Fruit fly (Drosophila melanogaster): ENCODE data around the gene CG7950.

Gene CG7950

dm6 chr3R:30021009-30021408 is 35.6 kb upstream of the CG7950 start (continued):
- TF ChIP-seq Gug (GFP tag; IDR thresholded peaks at IDR 0.05) (peak; percentile 50; the same call in 1 of the 2 replicates), net (GFP tag; optimal IDR thresholded peaks at IDR 0.05) (peak; percentile 33), OdsH (GFP tag; optimal IDR thresholded peaks at IDR 0.05) (no peak), dsx (GFP tag; optimal IDR thresholded peaks at IDR 0.05; ENCODE audit: poor library complexity, severe bottlenecking) (no peak), eg (GFP tag; IDR thresholded peaks at IDR 0.05) (peak; percentile 86), CG9139 (GFP tag; optimal IDR thresholded peaks at IDR 0.05) (no peak), esn (GFP tag; optimal IDR thresholded peaks at IDR 0.05) (peak; percentile 18), Lpt (GFP tag; optimal IDR thresholded peaks at IDR 0.05) (no peak), CG11902 (GFP tag; optimal IDR thresholded peaks at IDR 0.05) (no peak), Ets21C (GFP tag; optimal IDR thresholded peaks at IDR 0.05) (no peak), Met (GFP tag; optimal IDR thresholded peaks at IDR 0.05) (peak; percentile 31), CG8319 (GFP tag; optimal IDR thresholded peaks at IDR 0.05) (no peak), Eip78C (GFP tag) (peak; percentile 69), Smox (GFP tag; optimal IDR thresholded peaks at IDR 0.05) (peak; percentile 14), CG6854 (GFP tag; optimal IDR thresholded peaks at IDR 0.05) (no peak), CG6808 (GFP tag; optimal IDR thresholded peaks at IDR 0.05) (no peak), fd59A (GFP tag; optimal IDR thresholded peaks at IDR 0.05) (peak; percentile 25), salr (GFP tag; optimal IDR thresholded peaks at IDR 0.05) (no peak), CG4318 (GFP tag; optimal IDR thresholded peaks at IDR 0.05) (no peak), CG11762 (GFP tag; optimal IDR thresholded peaks at IDR 0.05; ENCODE audit: insufficient read depth) (no peak), topi (GFP tag; optimal IDR thresholded peaks at IDR 0.05) (peak; percentile 12), spab (GFP tag; optimal IDR thresholded peaks at IDR 0.05) (no peak), CG10631 (GFP tag; optimal IDR thresholded peaks at IDR 0.05) (peak; percentile 12), Eip75B (GFP tag; optimal IDR thresholded peaks at IDR 0.05) (no peak), CG1621 (tag; optimal IDR thresholded peaks at IDR 0.05) (no peak), CG32006 (GFP tag; optimal IDR thresholded peaks at IDR 0.05) (peak; percentile 62), Sox14 (GFP tag; optimal IDR thresholded peaks at IDR 0.05) (peak; percentile 7), vri (GFP tag; optimal IDR thresholded peaks at IDR 0.05) (no peak), CG6163 (GFP tag; IDR thresholded peaks at IDR 0.05) (peak; percentile 74; the same call in 2 of the 3 replicates)

DNA sequence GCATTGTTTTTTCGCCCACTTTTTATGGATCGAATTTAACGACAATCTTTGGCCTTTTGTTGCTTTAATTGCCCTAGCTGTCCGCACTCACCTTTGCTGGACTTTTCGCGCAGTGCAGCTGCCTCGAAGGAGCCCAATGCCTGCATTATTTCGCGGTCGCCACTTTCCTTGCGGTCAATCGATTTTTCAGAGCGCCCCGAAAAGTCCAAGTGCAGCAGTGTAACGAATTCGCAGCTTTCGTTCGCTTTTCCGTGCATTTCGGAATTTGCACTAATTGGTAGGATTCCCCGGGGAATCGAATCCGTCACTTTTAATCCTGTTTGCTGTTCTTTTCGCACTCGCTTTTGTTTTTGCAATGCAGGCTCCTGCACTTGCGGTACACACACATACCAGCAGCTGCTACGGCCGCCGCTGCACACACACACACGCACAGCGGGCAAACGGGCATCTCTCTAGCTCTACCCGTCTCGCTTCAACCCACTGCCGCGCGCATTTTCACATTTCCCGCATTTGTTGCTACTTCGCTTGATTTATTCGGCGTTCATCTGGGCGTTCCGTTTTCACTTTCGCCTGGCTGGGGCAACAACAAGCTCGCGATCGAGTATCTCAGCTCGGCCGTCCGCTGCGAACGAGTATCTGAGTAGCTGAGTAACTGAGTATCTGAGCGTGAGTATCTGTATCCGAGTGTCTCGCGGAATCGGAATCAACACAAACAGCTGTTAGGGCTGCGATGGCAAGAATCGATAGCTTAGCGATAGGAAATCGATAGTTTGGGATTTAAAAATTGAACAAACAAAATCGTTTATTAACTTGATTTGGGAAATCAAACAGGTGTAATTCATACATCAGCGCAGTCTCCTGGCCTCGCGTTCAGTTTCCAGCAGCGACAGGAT is 34.9 kb upstream of the CG7950 start, which contains the start of gene Mgat2:
Gene Mgat2 (minus strand): TSS at position 663 of the 893 bp plus-strand sequence.
- peak; percentile 92 for TF ChIP-seq CG6854 (GFP tag; optimal IDR thresholded peaks at IDR 0.05)
- TF ChIP-seq Eip75B (GFP tag; optimal IDR thresholded peaks at IDR 0.05): no peak
- no peak for TF ChIP-seq CG9139 (GFP tag; optimal IDR thresholded peaks at IDR 0.05)
- no peak for TF ChIP-seq CG11762 (GFP tag; optimal IDR thresholded peaks at IDR 0.05; ENCODE audit: insufficient read depth)
- peak; percentile 80 for TF ChIP-seq Eip78C (GFP tag)
- no peak for TF ChIP-seq Hr39 (GFP tag; optimal IDR thresholded peaks at IDR 0.05)
- peak; percentile 35 for TF ChIP-seq CG10669 (GFP tag; optimal IDR thresholded peaks at IDR 0.05)
- TF ChIP-seq Smox (GFP tag; optimal IDR thresholded peaks at IDR 0.05): no peak
- TF ChIP-seq CG6808 (GFP tag; optimal IDR thresholded peaks at IDR 0.05): no peak
- TF ChIP-seq CG6163 (GFP tag; IDR thresholded peaks at IDR 0.05): no peak; the same call in 1 of the 3 replicates
- peak; percentile 62; the same call in 2 of the 3 replicates for TF ChIP-seq eg (GFP tag; IDR thresholded peaks at IDR 0.05)
- TF ChIP-seq ss (GFP tag; optimal IDR thresholded peaks at IDR 0.05): no peak
- peak; percentile 10 for TF ChIP-seq topi (GFP tag; optimal IDR thresholded peaks at IDR 0.05)
- peak; percentile 99 for TF ChIP-seq Blimp-1 (GFP tag; optimal IDR thresholded peaks at IDR 0.05)
- no peak for TF ChIP-seq dac (GFP tag; optimal IDR thresholded peaks at IDR 0.05)
- TF ChIP-seq Sox102F (GFP tag; optimal IDR thresholded peaks at IDR 0.05): no peak
- TF ChIP-seq CG8632 (GFP tag; optimal IDR thresholded peaks at IDR 0.05): no peak
- no peak for TF ChIP-seq Met (GFP tag; optimal IDR thresholded peaks at IDR 0.05)
- TF ChIP-seq CG1621 (tag; optimal IDR thresholded peaks at IDR 0.05): peak; percentile 42
- TF ChIP-seq CG34406 (GFP tag; optimal IDR thresholded peaks at IDR 0.05): peak; percentile 4
- no peak for TF ChIP-seq vri (GFP tag; optimal IDR thresholded peaks at IDR 0.05)
- peak; percentile 63; the same call in 2 of the 3 replicates for TF ChIP-seq CG8119 (GFP tag; IDR thresholded peaks at IDR 0.05)
- TF ChIP-seq CG3919 (GFP tag; optimal IDR thresholded peaks at IDR 0.05): no peak
- no peak for TF ChIP-seq dsx (GFP tag; optimal IDR thresholded peaks at IDR 0.05; ENCODE audit: poor library complexity, severe bottlenecking)
- TF ChIP-seq Gug (GFP tag; IDR thresholded peaks at IDR 0.05): no peak
- TF ChIP-seq Lpt (GFP tag; optimal IDR thresholded peaks at IDR 0.05): peak; percentile 68
- TF ChIP-seq CG15336 (GFP tag; IDR thresholded peaks at IDR 0.05): peak; percentile 74
- TF ChIP-seq fkh (GFP tag; optimal IDR thresholded peaks at IDR 0.05): no peak
- peak; percentile 50 for TF ChIP-seq CG16779 (tag; optimal IDR thresholded peaks at IDR 0.05)
- TF ChIP-seq Ets21C (GFP tag; optimal IDR thresholded peaks at IDR 0.05): no peak
- TF ChIP-seq CG6792 (GFP tag; optimal IDR thresholded peaks at IDR 0.05): no peak
- TF ChIP-seq CG10631 (GFP tag; optimal IDR thresholded peaks at IDR 0.05): no peak
- TF ChIP-seq esn (GFP tag; optimal IDR thresholded peaks at IDR 0.05): peak; percentile 54
- TF ChIP-seq Eip93F (GFP tag; optimal IDR thresholded peaks at IDR 0.05): no peak
